Worm (Caenorhabditis elegans) whole organism, L4/young adult: ENCODE data around the gene F54B11.8.

Experiments
- W03F9.2 ChIP-seq: fragments of 150-350 bp; optimal IDR thresholded peaks from 2 replicates; lab custom pipeline; 2014; ENCODE audit warnings: missing biosample characterization, missing genetic modification characterization
- dao-5 ChIP-seq: sonication (generic microtip); optimal IDR thresholded peaks from 2 replicates; lab custom pipeline; 2016; ENCODE audit warnings: missing genotype, missing genetic modification characterization, moderate library complexity, missing compliant biosample characterization
- him-1 ChIP-seq: sonication (generic microtip); optimal IDR thresholded peaks from 2 replicates; lab custom pipeline; 2016; ENCODE audit warnings: missing genotype, missing genetic modification reagents, missing genetic modification characterization, missing compliant biosample characterization

Gene F54B11.8

DNA sequence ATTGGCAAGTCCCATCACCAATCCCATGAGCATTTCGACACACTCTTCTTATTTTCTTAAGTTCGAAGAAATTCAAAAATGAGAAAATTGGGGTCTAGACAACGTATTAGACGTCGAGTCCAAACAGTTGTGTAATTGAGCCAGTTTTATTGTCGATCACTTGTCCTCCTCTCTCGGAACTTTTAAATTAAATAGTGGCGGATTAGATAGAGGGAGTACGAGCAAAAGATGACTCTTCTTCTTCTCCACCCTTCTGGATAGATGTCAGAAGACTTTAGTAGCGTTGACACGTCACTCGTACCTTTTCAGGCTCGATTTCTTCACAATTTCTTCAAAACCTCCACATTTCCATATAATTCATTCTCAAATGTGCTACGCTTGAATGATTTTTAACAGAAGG lies 11.5 kb upstream of the F54B11.8 start:
- TF ChIP-seq him-1 (tag; lab: Kevin White, UChicago) (no peak), dao-5 (no peak), W03F9.2 (tag; lab: Kevin White, UChicago) (no peak)

DNA sequence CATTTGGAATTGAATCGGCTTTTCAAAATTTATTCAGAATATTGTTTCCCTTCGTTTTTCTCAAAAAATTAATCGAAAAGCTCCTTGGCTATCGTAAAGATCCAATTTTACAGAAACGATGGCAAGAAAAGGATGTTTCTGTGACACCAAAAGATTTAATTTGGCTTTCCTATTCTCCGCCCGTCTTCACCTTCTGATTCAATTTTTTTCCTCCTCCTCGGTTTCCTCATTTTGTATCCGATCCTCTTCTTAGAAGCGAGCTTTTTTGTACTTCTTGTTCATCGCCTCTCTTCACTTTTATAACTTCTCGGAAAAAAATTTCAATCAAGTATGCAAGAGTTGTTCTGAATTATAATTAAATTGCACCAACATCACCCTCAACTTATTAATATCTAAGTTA lies 6.3 kb upstream of the F54B11.8 start:
- TF ChIP-seq him-1 (tag; lab: Kevin White, UChicago) (no peak), dao-5 (no peak), W03F9.2 (tag; lab: Kevin White, UChicago) (no peak)

ce11 chrX:13605854-13606253 lies 2.1 kb upstream of the F54B11.8 start:
- TF ChIP-seq dao-5 (no peak), him-1 (tag; lab: Kevin White, UChicago) (no peak), W03F9.2 (tag; lab: Kevin White, UChicago) (no peak)

- TF ChIP-seq dao-5 (no peak), W03F9.2 (tag; lab: Kevin White, UChicago) (no peak), him-1 (tag; lab: Kevin White, UChicago) (no peak)
Observed at ce11 chrX:13604946-13605617, 1.4 kb upstream of the F54B11.8 start, which contains the start of gene F54B11.9. F54B11.9 (plus strand) TSS chrX:13605567.

DNA sequence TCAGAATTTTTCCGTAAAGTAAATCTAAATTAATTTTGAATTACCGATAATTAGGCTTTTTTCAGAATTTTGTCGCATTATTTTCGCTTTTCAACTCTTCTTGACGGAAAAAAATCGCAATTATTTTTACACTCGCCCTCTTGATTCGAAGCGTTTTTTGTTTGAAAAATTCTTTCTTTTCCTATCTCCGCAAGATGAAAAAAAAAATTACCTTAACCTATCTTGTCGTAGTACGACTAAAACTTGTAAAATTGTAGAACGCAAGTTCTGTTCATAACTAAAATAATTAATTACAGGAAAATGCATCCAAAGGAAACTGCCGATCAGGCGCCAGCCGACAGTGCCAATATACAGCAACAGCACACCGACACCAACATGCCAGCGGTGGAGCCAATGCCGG lies 3.6 kb downstream of the F54B11.8 start, which contains the start of gene F54B11.7:
Gene F54B11.7 (plus strand): TSS at position 301 of the 400 bp plus-strand sequence.
- TF ChIP-seq W03F9.2 (tag; lab: Kevin White, UChicago) (no peak), dao-5 (no peak), him-1 (tag; lab: Kevin White, UChicago) (no peak)

DNA sequence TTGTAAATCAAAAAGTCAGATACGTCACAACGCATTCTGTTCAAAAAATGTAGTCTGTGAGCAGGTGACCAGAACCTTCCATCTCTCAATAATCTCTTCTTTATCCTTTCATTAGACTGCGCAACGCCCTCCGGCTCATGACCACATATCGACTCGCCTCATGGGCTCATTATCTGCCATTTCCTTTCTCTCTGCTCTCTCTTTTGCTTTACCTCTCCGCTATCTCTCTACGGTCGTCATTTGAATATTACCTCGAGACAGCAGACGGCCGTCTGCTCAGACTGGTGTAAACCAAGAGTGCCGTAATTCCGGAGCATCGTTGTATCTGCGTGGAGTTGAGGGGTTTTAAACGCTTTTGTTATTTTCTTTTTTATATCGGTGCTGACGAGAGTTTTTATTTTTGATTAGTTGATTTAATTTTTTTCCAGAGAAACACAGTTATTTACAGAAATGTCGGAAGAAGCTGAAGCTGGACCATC lies 5.7 kb downstream of the F54B11.8 start, which contains the start of gene bra-1:
Gene bra-1 (plus strand): TSS at position 429 of the 479 bp plus-strand sequence.
- TF ChIP-seq him-1 (tag; lab: Kevin White, UChicago), result no peak
- TF ChIP-seq dao-5, result no peak
- TF ChIP-seq W03F9.2 (tag; lab: Kevin White, UChicago), result no peak

DNA sequence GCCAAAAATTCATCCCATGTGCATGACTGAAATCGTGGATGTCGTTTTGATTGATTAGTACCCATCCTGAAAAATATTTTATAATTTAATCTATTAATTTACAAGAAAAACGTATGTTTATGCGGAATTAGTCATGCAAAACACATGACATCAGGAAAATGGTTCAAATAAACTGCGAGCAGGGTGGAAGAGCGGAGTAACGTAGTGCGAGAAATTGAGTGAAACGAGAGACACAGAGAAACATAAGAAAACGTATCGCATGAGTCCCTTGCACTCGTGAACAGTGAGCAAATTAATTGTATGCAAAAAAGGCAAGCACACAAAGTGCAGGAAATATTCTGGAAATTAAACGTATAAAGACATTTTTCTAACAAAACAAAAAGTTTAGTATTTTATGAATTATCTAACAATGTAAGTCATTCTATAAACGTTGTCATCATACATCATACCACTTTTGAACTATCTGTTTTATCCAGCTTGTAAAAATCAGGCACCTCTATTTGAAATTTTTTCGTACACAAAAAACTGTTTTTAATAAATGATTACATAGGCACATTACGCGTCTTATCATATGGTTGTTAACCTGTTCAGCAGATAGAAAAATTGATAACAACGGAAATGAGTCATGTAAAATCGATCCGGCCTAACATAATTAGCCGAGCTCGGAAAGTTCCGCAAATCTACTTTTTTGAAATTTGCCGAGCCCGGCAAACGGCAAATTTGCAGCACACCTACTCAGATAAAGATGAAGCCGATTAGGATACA lies 7.5 kb downstream of the F54B11.8 start, which contains the start of gene F54B11.5:
Gene F54B11.5 (minus strand): TSS at position 66 of the 765 bp plus-strand sequence.
- TF ChIP-seq W03F9.2 (tag; lab: Kevin White, UChicago) (no peak), dao-5 (no peak), him-1 (tag; lab: Kevin White, UChicago) (no peak)

DNA sequence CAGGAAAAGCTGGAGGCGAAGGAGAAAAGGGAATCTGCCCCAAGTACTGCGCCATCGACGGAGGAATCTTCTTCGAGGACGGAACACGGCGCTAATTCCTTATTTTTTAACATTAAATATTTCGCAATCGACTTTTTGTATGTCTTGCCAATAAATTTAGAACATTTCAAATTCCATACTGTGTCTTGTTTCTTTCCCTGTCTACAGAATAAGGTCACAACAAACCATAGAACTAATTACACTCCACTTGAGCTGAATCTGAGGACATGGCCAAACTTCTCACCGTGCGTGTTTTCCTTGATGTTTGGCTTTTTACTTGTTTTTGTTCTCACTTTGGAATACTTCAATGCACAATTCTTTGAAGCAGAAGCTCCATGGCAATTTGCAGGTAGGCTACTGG lies 11.4 kb downstream of the F54B11.8 start, which contains the start of gene F54B11.4:
Gene F54B11.4 (plus strand): TSS at position 301 of the 400 bp plus-strand sequence.
- TF ChIP-seq dao-5 (no peak), W03F9.2 (tag; lab: Kevin White, UChicago) (no peak), him-1 (tag; lab: Kevin White, UChicago) (no peak)

- TF ChIP-seq him-1 (tag; lab: Kevin White, UChicago), result no peak
- TF ChIP-seq dao-5, result no peak
- TF ChIP-seq W03F9.2 (tag; lab: Kevin White, UChicago), result no peak
Observed at ce11 chrX:13591953-13592352, 11.8 kb downstream of the F54B11.8 start.

DNA sequence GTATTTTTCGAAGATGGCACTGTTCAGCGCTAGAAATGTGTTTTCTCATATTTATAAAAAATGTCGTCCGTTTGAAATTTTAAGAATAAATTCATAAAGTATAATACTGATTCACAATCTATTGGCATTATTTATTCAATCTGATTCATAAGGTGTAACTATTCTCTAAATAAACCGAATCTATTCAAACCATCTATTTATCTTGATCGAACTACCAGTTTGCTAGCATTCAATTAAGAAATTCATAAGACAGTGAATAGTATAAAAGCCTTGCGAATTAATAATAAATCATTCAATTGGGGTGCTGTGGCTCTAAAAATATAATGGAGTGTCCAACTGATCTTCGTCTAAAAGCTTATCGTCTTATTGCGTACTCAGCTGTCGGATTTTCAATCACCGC lies 12.6 kb downstream of the F54B11.8 start, which contains the start of gene col-44:
Gene col-44 (plus strand): TSS at position 301 of the 400 bp plus-strand sequence.
- TF ChIP-seq dao-5 (no peak), W03F9.2 (tag; lab: Kevin White, UChicago) (no peak), him-1 (tag; lab: Kevin White, UChicago) (no peak)

ce11 chrX:13590688-13591087 lies 13.0 kb downstream of the F54B11.8 start:
- TF ChIP-seq him-1 (tag; lab: Kevin White, UChicago) (no peak), dao-5 (no peak)

ce11 chrX:13589735-13590134 lies 14.0 kb downstream of the F54B11.8 start, which contains the start of gene col-9:
col-9 (plus strand) TSS chrX:13590035.
- TF ChIP-seq dao-5, result no peak
- TF ChIP-seq him-1 (tag; lab: Kevin White, UChicago), result no peak
- no peak for TF ChIP-seq W03F9.2 (tag; lab: Kevin White, UChicago)

- no peak for TF ChIP-seq W03F9.2 (tag; lab: Kevin White, UChicago)
- no peak for TF ChIP-seq him-1 (tag; lab: Kevin White, UChicago)
- TF ChIP-seq dao-5, result no peak
Observed at ce11 chrX:13584725-13585371, 18.9 kb downstream of the F54B11.8 start, which contains the start of gene unc-84. unc-84 (plus strand) TSS chrX:13584775.
